Worm (Caenorhabditis elegans): ENCODE measurements around the gene C49F5.3.

Gene C49F5.3

ce11 chrX:11983576-11984061, at the start of gene C49F5.3:
Gene C49F5.3, minus strand, starts transcription at chrX:11983626.
- no peak for TF ChIP-seq mxl-1 (tag; optimal IDR thresholded peaks at IDR 0.05)
- TF ChIP-seq mcd-1 (GFP tag; IDR thresholded peaks at IDR 0.05): no peak
- TF ChIP-seq let-526 (GFP tag; IDR thresholded peaks at IDR 0.05): no peak
- TF ChIP-seq egl-44 (GFP tag; IDR thresholded peaks at IDR 0.05): no peak
- no peak for TF ChIP-seq gei-17 (GFP tag; optimal IDR thresholded peaks at IDR 0.05)
- peak; percentile 97 for TF ChIP-seq aptf-2 (GFP tag; conservative IDR thresholded peaks at IDR 0.05)
- no peak for TF ChIP-seq ztf-26 (tag; optimal IDR thresholded peaks at IDR 0.05)
- TF ChIP-seq pbrm-1 (GFP tag; IDR thresholded peaks at IDR 0.05): no peak
- no peak for TF ChIP-seq attf-3 (GFP tag; conservative IDR thresholded peaks at IDR 0.05)

ce11 chrX:12025070-12025789, 41.8 kb upstream of the C49F5.3 start, which contains the start of gene B0198.2:
Gene B0198.2, plus strand, starts transcription at chrX:12025739.
- TF ChIP-seq pha-4 (tag; optimal IDR thresholded peaks at IDR 0.05) (no peak), cebp-1 (GFP tag; IDR thresholded peaks at IDR 0.05) (no peak), cebp-1 (tag; optimal IDR thresholded peaks at IDR 0.05) (no peak), madf-8 (GFP tag; conservative IDR thresholded peaks at IDR 0.05) (no peak), F52B5.7 (tag; optimal IDR thresholded peaks at IDR 0.05) (no peak), unc-62 (GFP tag; optimal IDR thresholded peaks at IDR 0.05) (no peak)

DNA sequence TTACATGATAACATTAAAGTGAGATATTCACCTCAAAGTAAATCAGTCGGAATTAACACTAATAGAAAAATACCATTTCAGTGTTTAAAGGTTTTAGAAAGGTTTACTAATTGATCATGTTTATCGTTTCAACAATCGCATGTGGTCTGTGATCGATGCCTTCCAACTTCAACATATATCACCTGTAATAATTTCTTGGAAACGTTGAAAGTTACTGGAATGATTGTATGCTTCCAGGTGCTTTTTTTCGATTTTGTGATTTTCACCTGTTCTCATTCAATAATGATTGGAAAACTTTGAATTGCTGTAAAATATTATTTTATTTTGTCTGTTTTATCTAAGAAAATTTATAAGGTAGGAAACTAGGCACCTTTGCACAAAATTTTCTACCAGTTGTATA, 39.1 kb upstream of the C49F5.3 start:
- TF ChIP-seq lin-35 (GFP tag; optimal IDR thresholded peaks at IDR 0.05) (no peak), somi-1 (GFP tag; optimal IDR thresholded peaks at IDR 0.05) (no peak), akir-1 (GFP tag; optimal IDR thresholded peaks at IDR 0.05) (no peak), him-1 (tag; optimal IDR thresholded peaks at IDR 0.05) (no peak), D2030.7 (GFP tag; IDR thresholded peaks at IDR 0.05) (no peak), F57C9.4 (tag; optimal IDR thresholded peaks at IDR 0.05) (no peak), xnd-1 (tag; optimal IDR thresholded peaks at IDR 0.05) (no peak), Y79H2A.3 (GFP tag; conservative IDR thresholded peaks at IDR 0.05) (no peak), dpl-1 (GFP tag; optimal IDR thresholded peaks at IDR 0.05) (no peak), egl-44 (GFP tag; IDR thresholded peaks at IDR 0.05) (no peak), lsy-27 (tag; optimal IDR thresholded peaks at IDR 0.05; ENCODE audit: borderline replicate concordance, insufficient read depth) (no peak), bed-2 (GFP tag; IDR thresholded peaks at IDR 0.05) (no peak), B0035.1 (tag; optimal IDR thresholded peaks at IDR 0.05) (no peak), K12H6.12 (tag; optimal IDR thresholded peaks at IDR 0.05) (no peak), bed-1 (GFP tag; IDR thresholded peaks at IDR 0.05) (no peak), rcor-1 (GFP tag; IDR thresholded peaks at IDR 0.05) (no peak), sptf-2 (GFP tag; optimal IDR thresholded peaks at IDR 0.05) (no peak)

- no peak for TF ChIP-seq ztf-25 (GFP tag; IDR thresholded peaks at IDR 0.05)
- no peak for TF ChIP-seq hmg-20 (GFP tag; IDR thresholded peaks at IDR 0.05)
- TF ChIP-seq Y53G8AR.9 (GFP tag; conservative IDR thresholded peaks at IDR 0.05): no peak
- no peak for TF ChIP-seq ceh-40 (GFP tag; IDR thresholded peaks at IDR 0.05)
Measured at ce11 chrX:12021446-12021845, 38.0 kb upstream of the C49F5.3 start.
